Worm (Caenorhabditis elegans) whole organism, late embryonic: ENCODE data around the gene F21G4.1.

Experiments used
- C38D4.7 ChIP-seq: fragments of 200-800 bp; sonication (Bioruptor generic); optimal IDR thresholded peaks from 2 replicates; lab custom pipeline; 2018; ENCODE audit warnings: mild to moderate bottlenecking, missing genetic modification characterization, moderate library complexity, missing compliant biosample characterization
- K02D7.2 ChIP-seq: sonication (generic microtip); optimal IDR thresholded peaks from 2 replicates; lab custom pipeline; 2017; ENCODE audit warnings: mild to moderate bottlenecking, missing genetic modification characterization, missing compliant biosample characterization
- K09A11.1 ChIP-seq: sonication (generic microtip); optimal IDR thresholded peaks from 2 replicates; lab custom pipeline; 2017; ENCODE audit warnings: antibody characterized with exemption, mild to moderate bottlenecking, missing genetic modification characterization, missing compliant biosample characterization; ENCODE audit not compliant: insufficient read depth
- T23F11.4 ChIP-seq: fragments of 200-800 bp; sonication (Bioruptor generic); optimal IDR thresholded peaks from 2 replicates; lab custom pipeline; 2018; ENCODE audit warnings: mild to moderate bottlenecking, missing genetic modification characterization, missing compliant biosample characterization
- ahr-1 ChIP-seq: sonication (generic microtip); optimal IDR thresholded peaks from 2 replicates; lab custom pipeline; 2016; ENCODE audit warnings: missing genetic modification characterization, missing compliant biosample characterization
- ama-1 ChIP-seq: fragments of 150-350 bp; optimal IDR thresholded peaks from 2 replicates; lab custom pipeline; 2014
- ceh-14 ChIP-seq: sonication (generic microtip); optimal IDR thresholded peaks from 2 replicates; lab custom pipeline; 2016; ENCODE audit warnings: missing genotype, missing genetic modification characterization, missing compliant biosample characterization
- ceh-18 ChIP-seq: sonication (generic microtip); optimal IDR thresholded peaks from 2 replicates; lab custom pipeline; 2016; ENCODE audit warnings: missing genetic modification characterization, missing compliant biosample characterization
- ceh-19 ChIP-seq: fragments of 200-800 bp; sonication (Bioruptor generic); optimal IDR thresholded peaks from 2 replicates; lab custom pipeline; 2018; ENCODE audit warnings: mild to moderate bottlenecking, missing genetic modification characterization, missing compliant biosample characterization
- ceh-2 ChIP-seq: sonication (generic microtip); optimal IDR thresholded peaks from 2 replicates; lab custom pipeline; 2016; ENCODE audit warnings: missing genotype, missing genetic modification characterization, missing compliant biosample characterization
- ceh-24 ChIP-seq: sonication (generic microtip); optimal IDR thresholded peaks from 2 replicates; lab custom pipeline; 2016; ENCODE audit warnings: mild to moderate bottlenecking, missing genetic modification characterization, missing compliant biosample characterization
- ceh-30 ChIP-seq: fragments of 150-350 bp; optimal IDR thresholded peaks from 2 replicates; lab custom pipeline; 2014; ENCODE audit warnings: missing biosample characterization, missing genetic modification characterization
- ceh-31 ChIP-seq: sonication (generic microtip); optimal IDR thresholded peaks from 2 replicates; lab custom pipeline; 2016; ENCODE audit warnings: missing genetic modification characterization, missing compliant biosample characterization
- ceh-34 ChIP-seq: sonication (generic microtip); optimal IDR thresholded peaks from 2 replicates; lab custom pipeline; 2016; ENCODE audit warnings: mild to moderate bottlenecking, missing genetic modification characterization, missing compliant biosample characterization
- ceh-48 ChIP-seq: sonication (generic microtip); optimal IDR thresholded peaks from 2 replicates; lab custom pipeline; 2016; ENCODE audit warnings: missing genetic modification characterization, inconsistent platforms, missing compliant biosample characterization
- ceh-6 ChIP-seq: fragments of 200-800 bp; sonication (Bioruptor generic); optimal IDR thresholded peaks from 2 replicates; lab custom pipeline; 2018; ENCODE audit warnings: mild to moderate bottlenecking, missing genetic modification characterization, missing compliant biosample characterization
- ceh-9 ChIP-seq: sonication (generic microtip); optimal IDR thresholded peaks from 2 replicates; lab custom pipeline; 2016; ENCODE audit warnings: mild to moderate bottlenecking, missing genetic modification characterization, inconsistent platforms, missing compliant biosample characterization
- dmd-4 ChIP-seq: sonication (generic microtip); optimal IDR thresholded peaks from 2 replicates; lab custom pipeline; 2016; ENCODE audit warnings: borderline replicate concordance, missing genetic modification characterization, missing compliant biosample characterization
- dve-1 ChIP-seq: sonication (generic microtip); optimal IDR thresholded peaks from 2 replicates; lab custom pipeline; 2017; ENCODE audit warnings: antibody characterized with exemption, mild to moderate bottlenecking, missing genetic modification characterization, missing compliant biosample characterization
- elt-4 ChIP-seq: sonication (generic microtip); optimal IDR thresholded peaks from 2 replicates; lab custom pipeline; 2016; ENCODE audit warnings: missing genetic modification characterization, missing compliant biosample characterization
- ets-4 ChIP-seq: sonication (generic microtip); optimal IDR thresholded peaks from 2 replicates; lab custom pipeline; 2016; ENCODE audit warnings: missing genetic modification characterization, missing compliant biosample characterization
- fax-1 ChIP-seq: sonication (generic microtip); optimal IDR thresholded peaks from 2 replicates; lab custom pipeline; 2016; ENCODE audit warnings: missing genotype, missing genetic modification characterization, missing compliant biosample characterization
- fkh-10 ChIP-seq: fragments of 150-350 bp; optimal IDR thresholded peaks from 2 replicates; lab custom pipeline; 2014; ENCODE audit warnings: missing biosample characterization, missing genetic modification reagents, missing genetic modification characterization
- hlh-30 ChIP-seq: sonication (generic microtip); optimal IDR thresholded peaks from 2 replicates; lab custom pipeline; 2017; ENCODE audit warnings: antibody characterized with exemption, missing genetic modification characterization, missing compliant biosample characterization; ENCODE audit not compliant: insufficient read depth
- hlh-6 ChIP-seq: sonication (generic microtip); optimal IDR thresholded peaks from 2 replicates; lab custom pipeline; 2016; ENCODE audit warnings: missing genotype, missing genetic modification characterization, missing compliant biosample characterization
- hlh-8 ChIP-seq: sonication (generic microtip); optimal IDR thresholded peaks from 2 replicates; lab custom pipeline; 2016; ENCODE audit warnings: missing genotype, missing genetic modification characterization, missing compliant biosample characterization
- lim-6 ChIP-seq: sonication (generic microtip); optimal IDR thresholded peaks from 2 replicates; lab custom pipeline; 2016; ENCODE audit warnings: missing genetic modification characterization, missing compliant biosample characterization
- lin-11 ChIP-seq: fragments of 200-800 bp; sonication (Bioruptor generic); optimal IDR thresholded peaks from 2 replicates; lab custom pipeline; 2018; ENCODE audit warnings: mild to moderate bottlenecking, missing genetic modification characterization, missing compliant biosample characterization
- madf-2 ChIP-seq: sonication (generic microtip); optimal IDR thresholded peaks from 2 replicates; lab custom pipeline; 2017; ENCODE audit warnings: missing genetic modification characterization, missing compliant biosample characterization
- nfya-1 ChIP-seq: sonication (generic microtip); optimal IDR thresholded peaks from 2 replicates; lab custom pipeline; 2017; ENCODE audit warnings: missing genetic modification characterization, mild to moderate bottlenecking, missing compliant biosample characterization, antibody characterized with exemption, moderate library complexity
- nhr-11 ChIP-seq: fragments of 150-350 bp; optimal IDR thresholded peaks from 2 replicates; lab custom pipeline; 2014; ENCODE audit warnings: missing biosample characterization, missing genetic modification characterization
- nhr-232 ChIP-seq: sonication (generic microtip); optimal IDR thresholded peaks from 2 replicates; lab custom pipeline; 2016; ENCODE audit warnings: missing genetic modification characterization, missing compliant biosample characterization
- odd-2 ChIP-seq: sonication (generic microtip); optimal IDR thresholded peaks from 2 replicates; lab custom pipeline; 2017; ENCODE audit warnings: antibody characterized with exemption, mild to moderate bottlenecking, missing genetic modification characterization, missing compliant biosample characterization
- pag-3 ChIP-seq: sonication (generic microtip); optimal IDR thresholded peaks from 2 replicates; lab custom pipeline; 2016; ENCODE audit warnings: missing compliant biosample characterization, missing genetic modification characterization, borderline replicate concordance
- pax-1 ChIP-seq: fragments of 150-350 bp; optimal IDR thresholded peaks from 2 replicates; lab custom pipeline; 2014; ENCODE audit warnings: missing biosample characterization, missing genetic modification characterization
- pha-2 ChIP-seq: sonication (generic microtip); optimal IDR thresholded peaks from 2 replicates; lab custom pipeline; 2017; ENCODE audit warnings: mild to moderate bottlenecking, missing genetic modification characterization, missing compliant biosample characterization
- rnt-1 ChIP-seq: sonication (generic microtip); optimal IDR thresholded peaks from 2 replicates; lab custom pipeline; 2016; ENCODE audit warnings: missing genetic modification characterization, missing compliant biosample characterization
- sox-2 ChIP-seq: fragments of 200-800 bp; sonication (Bioruptor generic); IDR thresholded peaks from 2 replicates; pipeline ENCODE4 v1.3.6; 2022; ENCODE audit warnings: missing genetic modification reagents, missing genetic modification characterization, missing compliant biosample characterization
- sox-4 ChIP-seq: sonication (generic microtip); optimal IDR thresholded peaks from 2 replicates; lab custom pipeline; 2017; ENCODE audit warnings: mild to moderate bottlenecking, missing genetic modification characterization, inconsistent platforms, missing compliant biosample characterization
- syd-9 ChIP-seq: sonication (generic microtip); optimal IDR thresholded peaks from 2 replicates; lab custom pipeline; 2016; ENCODE audit warnings: mild to moderate bottlenecking, missing genetic modification characterization, moderate library complexity, missing compliant biosample characterization
- tbx-2 ChIP-seq: sonication (generic microtip); optimal IDR thresholded peaks from 2 replicates; lab custom pipeline; 2016; ENCODE audit warnings: missing genetic modification characterization, missing compliant biosample characterization
- tbx-7 ChIP-seq: sonication (generic microtip); optimal IDR thresholded peaks from 2 replicates; lab custom pipeline; 2016; ENCODE audit warnings: missing genotype, missing genetic modification characterization, missing compliant biosample characterization
- ttx-3 ChIP-seq: sonication (generic microtip); optimal IDR thresholded peaks from 2 replicates; lab custom pipeline; 2016; ENCODE audit warnings: missing genetic modification reagents, missing genetic modification characterization, missing compliant biosample characterization
- unc-3 ChIP-seq, 2 experiments: fragments of 200-800 bp in 1 of 2; sonication (Bioruptor generic) in 1 of 2; sonication (generic microtip) in 1 of 2; conservative IDR thresholded peaks in 1 of 2; optimal IDR thresholded peaks in 1 of 2; 2 replicates each; pipeline versions ENCODE4 v1.3.6 to Lab custom; 2016 to 2022; ENCODE audit warnings: missing compliant biosample characterization in 2 of 2, missing genetic modification characterization in 2 of 2, missing genetic modification reagents in 1 of 2
- unc-42 ChIP-seq: sonication (generic microtip); optimal IDR thresholded peaks from 2 replicates; lab custom pipeline; 2016; ENCODE audit warnings: missing genotype, missing genetic modification characterization, missing compliant biosample characterization
- unc-55 ChIP-seq: sonication (generic microtip); optimal IDR thresholded peaks from 2 replicates; lab custom pipeline; 2017; ENCODE audit warnings: missing biosample characterization, missing genetic modification reagents, missing genetic modification characterization
- zip-5 ChIP-seq: sonication (generic microtip); optimal IDR thresholded peaks from 2 replicates; lab custom pipeline; 2016; ENCODE audit warnings: missing genetic modification characterization, missing compliant biosample characterization
- ztf-16 ChIP-seq: sonication (generic microtip); optimal IDR thresholded peaks from 2 replicates; lab custom pipeline; 2017; ENCODE audit warnings: missing genetic modification characterization, missing compliant biosample characterization

The F21G4.1 gene

ce11 chrX:9905840-9906239 is 13.7 kb upstream of the F21G4.1 start, which contains the start of gene F21G4.5:
F21G4.5 (plus strand) TSS chrX:9906140.
- TF ChIP-seq ceh-9 (tag; lab: Kevin White, UChicago) (no peak), nhr-232 (tag; lab: Kevin White, UChicago) (no peak), C38D4.7 (GFP tag; lab: Kevin White, UChicago) (no peak), ceh-2 (no peak), sox-4 (no peak), T23F11.4 (no peak), ceh-34 (no peak), ceh-14 (tag; lab: Kevin White, UChicago) (no peak), lim-6 (tag; lab: Kevin White, UChicago) (no peak), lin-11 (tag; lab: Kevin White, UChicago) (no peak), ceh-30 (tag; lab: Kevin White, UChicago) (no peak)
- TF ChIP-seq, all 69 proteins: peak for 0

- TF ChIP-seq pax-1 (tag; lab: Kevin White, UChicago) = no peak
- peak; percentile 37 for TF ChIP-seq tbx-2 (tag; lab: Kevin White, UChicago)
- no peak for TF ChIP-seq ceh-14 (tag; lab: Kevin White, UChicago)
- TF ChIP-seq hlh-8 (tag; lab: Kevin White, UChicago) = no peak
- no peak for TF ChIP-seq dmd-4
- TF ChIP-seq K02D7.2 (tag; lab: Kevin White, UChicago) = no peak
- TF ChIP-seq lin-11 (tag; lab: Kevin White, UChicago) = no peak
- no peak for TF ChIP-seq C38D4.7 (GFP tag; lab: Kevin White, UChicago)
- TF ChIP-seq ama-1 = no peak
- TF ChIP-seq fkh-10 = no peak
- TF ChIP-seq ztf-16 (tag; lab: Kevin White, UChicago) = no peak
- no peak for TF ChIP-seq ceh-24 (tag; lab: Kevin White, UChicago)
- no peak for TF ChIP-seq ahr-1 (tag; lab: Kevin White, UChicago)
- no peak for TF ChIP-seq pag-3
- peak; percentile 67 for TF ChIP-seq unc-42
- TF ChIP-seq ceh-9 (tag; lab: Kevin White, UChicago) = no peak
- TF ChIP-seq unc-3 (GFP tag; conservative IDR thresholded peaks at IDR 0.05; lab: Robert Waterston, UW) = no peak
- no peak for TF ChIP-seq unc-3 (tag; optimal IDR thresholded peaks at IDR 0.05; lab: Kevin White, UChicago)
- TF ChIP-seq pha-2 (tag; lab: Kevin White, UChicago) = no peak
- no peak for TF ChIP-seq fax-1 (tag; lab: Kevin White, UChicago)
- TF ChIP-seq ets-4 = no peak
- TF ChIP-seq ceh-48 = no peak
- TF ChIP-seq T23F11.4 = no peak
- no peak for TF ChIP-seq nhr-232 (tag; lab: Kevin White, UChicago)
- no peak for TF ChIP-seq syd-9 (tag; lab: Kevin White, UChicago)
- TF ChIP-seq nhr-11 = no peak
- TF ChIP-seq K09A11.1 = no peak
- peak; percentile 31 for TF ChIP-seq unc-55 (GFP tag; lab: Kevin White, UChicago)
- TF ChIP-seq ceh-19 (GFP tag; lab: Kevin White, UChicago) = peak; percentile 43
- TF ChIP-seq odd-2 (tag; lab: Kevin White, UChicago) = no peak
- TF ChIP-seq lim-6 (tag; lab: Kevin White, UChicago) = no peak
- no peak for TF ChIP-seq rnt-1 (tag; lab: Kevin White, UChicago)
- peak; percentile 35 for TF ChIP-seq ceh-34
- no peak for TF ChIP-seq sox-2 (GFP tag; lab: Robert Waterston, UW)
- TF ChIP-seq tbx-7 = no peak
- peak; percentile 37 for TF ChIP-seq dve-1 (tag; lab: Kevin White, UChicago)
- no peak for TF ChIP-seq elt-4 (tag; lab: Kevin White, UChicago)
- TF ChIP-seq ceh-6 (GFP tag; lab: Kevin White, UChicago) = no peak
- no peak for TF ChIP-seq hlh-6 (tag; lab: Kevin White, UChicago)
- peak; percentile 67 for TF ChIP-seq nfya-1
- TF ChIP-seq zip-5 (tag; lab: Kevin White, UChicago) = no peak
- no peak for TF ChIP-seq sox-4
- TF ChIP-seq ceh-31 = peak; percentile 74
- no peak for TF ChIP-seq ttx-3 (tag; lab: Kevin White, UChicago)
- TF ChIP-seq hlh-30 (tag; lab: Kevin White, UChicago) = peak; percentile 38
- no peak for TF ChIP-seq ceh-30 (tag; lab: Kevin White, UChicago)
- no peak for TF ChIP-seq madf-2 (tag; lab: Kevin White, UChicago)
- no peak for TF ChIP-seq ceh-18
These were observed 7.5 kb upstream of the F21G4.1 start, which contains the start of gene phf-34 for ce11 chrX:9899426-9900131. phf-34 (minus strand) TSS chrX:9899476.
